Worm (Caenorhabditis elegans) whole organism, late embryonic: ENCODE measurements around the gene F57F5.3.

Source experiments
- K02D7.2 ChIP-seq: sonication (generic microtip); optimal IDR thresholded peaks from 2 replicates; lab custom pipeline; 2017; ENCODE audit warnings: mild to moderate bottlenecking, missing genetic modification characterization, missing compliant biosample characterization
- K09A11.1 ChIP-seq: sonication (generic microtip); optimal IDR thresholded peaks from 2 replicates; lab custom pipeline; 2017; ENCODE audit warnings: antibody characterized with exemption, mild to moderate bottlenecking, missing genetic modification characterization, missing compliant biosample characterization; ENCODE audit not compliant: insufficient read depth
- T23F11.4 ChIP-seq: fragments of 200-800 bp; sonication (Bioruptor generic); optimal IDR thresholded peaks from 2 replicates; lab custom pipeline; 2018; ENCODE audit warnings: mild to moderate bottlenecking, missing genetic modification characterization, missing compliant biosample characterization
- Y22D7AL.16 ChIP-seq: sonication (generic microtip); optimal IDR thresholded peaks from 2 replicates; lab custom pipeline; 2016; ENCODE audit warnings: missing genetic modification characterization, missing compliant biosample characterization
- ahr-1 ChIP-seq: sonication (generic microtip); optimal IDR thresholded peaks from 2 replicates; lab custom pipeline; 2016; ENCODE audit warnings: missing genetic modification characterization, missing compliant biosample characterization
- ama-1 ChIP-seq: fragments of 150-350 bp; optimal IDR thresholded peaks from 2 replicates; lab custom pipeline; 2014
- ceh-2 ChIP-seq: sonication (generic microtip); optimal IDR thresholded peaks from 2 replicates; lab custom pipeline; 2016; ENCODE audit warnings: missing genotype, missing genetic modification characterization, missing compliant biosample characterization
- ceh-22 ChIP-seq: sonication (generic microtip); optimal IDR thresholded peaks from 2 replicates; lab custom pipeline; 2017; ENCODE audit warnings: missing biosample characterization, missing genetic modification characterization
- ceh-24 ChIP-seq: sonication (generic microtip); optimal IDR thresholded peaks from 2 replicates; lab custom pipeline; 2016; ENCODE audit warnings: mild to moderate bottlenecking, missing genetic modification characterization, missing compliant biosample characterization
- ceh-30 ChIP-seq: fragments of 150-350 bp; optimal IDR thresholded peaks from 2 replicates; lab custom pipeline; 2014; ENCODE audit warnings: missing biosample characterization, missing genetic modification characterization
- ceh-31 ChIP-seq: sonication (generic microtip); optimal IDR thresholded peaks from 2 replicates; lab custom pipeline; 2016; ENCODE audit warnings: missing genetic modification characterization, missing compliant biosample characterization
- ceh-45 ChIP-seq: fragments of 200-800 bp; sonication (Bioruptor generic); IDR thresholded peaks from 2 replicates; pipeline ENCODE4 v1.3.6; 2022; ENCODE audit warnings: missing genetic modification reagents, missing genetic modification characterization, missing compliant biosample characterization
- ceh-6 ChIP-seq: fragments of 200-800 bp; sonication (Bioruptor generic); optimal IDR thresholded peaks from 2 replicates; lab custom pipeline; 2018; ENCODE audit warnings: mild to moderate bottlenecking, missing genetic modification characterization, missing compliant biosample characterization
- che-1 ChIP-seq: sonication (generic microtip); optimal IDR thresholded peaks from 2 replicates; lab custom pipeline; 2016; ENCODE audit warnings: mild to moderate bottlenecking, missing genetic modification characterization, missing compliant biosample characterization
- dve-1 ChIP-seq: sonication (generic microtip); optimal IDR thresholded peaks from 2 replicates; lab custom pipeline; 2017; ENCODE audit warnings: antibody characterized with exemption, mild to moderate bottlenecking, missing genetic modification characterization, missing compliant biosample characterization
- eyg-1 ChIP-seq: sonication (generic microtip); optimal IDR thresholded peaks from 2 replicates; lab custom pipeline; 2016; ENCODE audit warnings: missing genotype, missing genetic modification characterization, missing compliant biosample characterization
- hlh-8 ChIP-seq: sonication (generic microtip); optimal IDR thresholded peaks from 2 replicates; lab custom pipeline; 2016; ENCODE audit warnings: missing genotype, missing genetic modification characterization, missing compliant biosample characterization
- lim-6 ChIP-seq: sonication (generic microtip); optimal IDR thresholded peaks from 2 replicates; lab custom pipeline; 2016; ENCODE audit warnings: missing genetic modification characterization, missing compliant biosample characterization
- madf-2 ChIP-seq: sonication (generic microtip); optimal IDR thresholded peaks from 2 replicates; lab custom pipeline; 2017; ENCODE audit warnings: missing genetic modification characterization, missing compliant biosample characterization
- nfya-1 ChIP-seq: sonication (generic microtip); optimal IDR thresholded peaks from 2 replicates; lab custom pipeline; 2017; ENCODE audit warnings: missing genetic modification characterization, mild to moderate bottlenecking, missing compliant biosample characterization, antibody characterized with exemption, moderate library complexity
- nhr-11 ChIP-seq: fragments of 150-350 bp; optimal IDR thresholded peaks from 2 replicates; lab custom pipeline; 2014; ENCODE audit warnings: missing biosample characterization, missing genetic modification characterization
- nhr-232 ChIP-seq: sonication (generic microtip); optimal IDR thresholded peaks from 2 replicates; lab custom pipeline; 2016; ENCODE audit warnings: missing genetic modification characterization, missing compliant biosample characterization
- pag-3 ChIP-seq: sonication (generic microtip); optimal IDR thresholded peaks from 2 replicates; lab custom pipeline; 2016; ENCODE audit warnings: missing compliant biosample characterization, missing genetic modification characterization, borderline replicate concordance
- pat-9 ChIP-seq: fragments of 200-800 bp; sonication (Bioruptor generic); optimal IDR thresholded peaks from 2 replicates; lab custom pipeline; 2018; ENCODE audit warnings: mild to moderate bottlenecking, missing genetic modification characterization, moderate library complexity, missing compliant biosample characterization
- pha-2 ChIP-seq: sonication (generic microtip); optimal IDR thresholded peaks from 2 replicates; lab custom pipeline; 2017; ENCODE audit warnings: mild to moderate bottlenecking, missing genetic modification characterization, missing compliant biosample characterization
- pha-4 ChIP-seq: fragments of 150-350 bp; optimal IDR thresholded peaks from 2 replicates; lab custom pipeline; 2018; ENCODE audit warnings: missing biosample characterization, missing genetic modification reagents, missing genetic modification characterization
- pros-1 ChIP-seq: fragments of 150-350 bp; optimal IDR thresholded peaks from 2 replicates; lab custom pipeline; 2014; ENCODE audit warnings: missing biosample characterization, missing genetic modification reagents, missing genetic modification characterization
- ref-2 ChIP-seq: sonication (generic microtip); optimal IDR thresholded peaks from 2 replicates; lab custom pipeline; 2016; ENCODE audit warnings: missing genetic modification characterization, missing compliant biosample characterization
- rnt-1 ChIP-seq: sonication (generic microtip); optimal IDR thresholded peaks from 2 replicates; lab custom pipeline; 2016; ENCODE audit warnings: missing genetic modification characterization, missing compliant biosample characterization
- sdc-2 ChIP-seq: sonication (generic microtip); optimal IDR thresholded peaks from 2 replicates; lab custom pipeline; 2016; ENCODE audit warnings: missing genotype, missing genetic modification characterization, missing compliant biosample characterization
- sox-2 ChIP-seq: fragments of 200-800 bp; sonication (Bioruptor generic); IDR thresholded peaks from 2 replicates; pipeline ENCODE4 v1.3.6; 2022; ENCODE audit warnings: missing genetic modification reagents, missing genetic modification characterization, missing compliant biosample characterization
- ttx-3 ChIP-seq: sonication (generic microtip); optimal IDR thresholded peaks from 2 replicates; lab custom pipeline; 2016; ENCODE audit warnings: missing genetic modification reagents, missing genetic modification characterization, missing compliant biosample characterization
- unc-3 ChIP-seq, 2 experiments: fragments of 200-800 bp in 1 of 2; sonication (Bioruptor generic) in 1 of 2; sonication (generic microtip) in 1 of 2; conservative IDR thresholded peaks in 1 of 2; optimal IDR thresholded peaks in 1 of 2; 2 replicates each; pipeline versions ENCODE4 v1.3.6 to Lab custom; 2016 to 2022; ENCODE audit warnings: missing compliant biosample characterization in 2 of 2, missing genetic modification characterization in 2 of 2, missing genetic modification reagents in 1 of 2
- unc-42 ChIP-seq: sonication (generic microtip); optimal IDR thresholded peaks from 2 replicates; lab custom pipeline; 2016; ENCODE audit warnings: missing genotype, missing genetic modification characterization, missing compliant biosample characterization

F57F5.3 gene

ce11 chrV:12036129-12036528 lies 29.7 kb upstream of the F57F5.3 start:
- no peak for TF ChIP-seq K02D7.2
- TF ChIP-seq ceh-31 (tag; lab: Kevin White, UChicago) = peak; percentile 20
- TF ChIP-seq pros-1 = no peak
- TF ChIP-seq sox-2 (GFP tag; lab: Robert Waterston, UW) = peak; percentile 18; the same call in 1 of the 2 replicates
- peak; percentile 23 for TF ChIP-seq unc-42 (tag; lab: Kevin White, UChicago)

ce11 chrV:12033841-12034240 lies 27.4 kb upstream of the F57F5.3 start:
- no peak for TF ChIP-seq pha-4 (tag; lab: Kevin White, UChicago)
- peak; percentile 62 for TF ChIP-seq unc-42 (tag; lab: Kevin White, UChicago)
- no peak for TF ChIP-seq che-1 (tag; lab: Kevin White, UChicago)
- TF ChIP-seq, all 69 proteins: peak for 1

ce11 chrV:12032060-12032459 lies 25.7 kb upstream of the F57F5.3 start, which contains the start of gene pkc-1:
Gene pkc-1 (minus strand): TSS chrV:12032160.
- TF ChIP-seq ama-1 (lab: Kevin White, UChicago) (no peak), lim-6 (no peak), ceh-2 (tag; lab: Kevin White, UChicago) (no peak), madf-2 (no peak), pros-1 (no peak), ceh-30 (no peak), pha-4 (tag; lab: Kevin White, UChicago) (no peak), unc-42 (tag; lab: Kevin White, UChicago) (no peak), ceh-31 (tag; lab: Kevin White, UChicago) (no peak), che-1 (tag; lab: Kevin White, UChicago) (no peak), eyg-1 (tag; lab: Kevin White, UChicago) (no peak), nfya-1 (no peak), sdc-2 (tag; lab: Kevin White, UChicago) (no peak), pha-2 (tag; lab: Kevin White, UChicago) (no peak), sox-2 (GFP tag; lab: Robert Waterston, UW) (no peak), ceh-22 (no peak), nhr-232 (tag; lab: Kevin White, UChicago) (no peak), K09A11.1 (tag; lab: Kevin White, UChicago) (no peak), ceh-45 (GFP tag; lab: Robert Waterston, UW) (no peak), ceh-6 (GFP tag; lab: Kevin White, UChicago) (no peak)

- no peak for TF ChIP-seq ceh-24
- no peak for TF ChIP-seq ceh-31 (tag; lab: Kevin White, UChicago)
- TF ChIP-seq ref-2 (tag; lab: Kevin White, UChicago) = no peak
- no peak for TF ChIP-seq ttx-3 (tag; lab: Kevin White, UChicago)
- no peak for TF ChIP-seq T23F11.4 (GFP tag; lab: Kevin White, UChicago)
- TF ChIP-seq hlh-8 (tag; lab: Kevin White, UChicago) = no peak
- no peak for TF ChIP-seq Y22D7AL.16
- TF ChIP-seq nhr-232 (tag; lab: Kevin White, UChicago) = no peak
- no peak for TF ChIP-seq pat-9 (tag; lab: Kevin White, UChicago)
- no peak for TF ChIP-seq ahr-1 (tag; lab: Kevin White, UChicago)
- no peak for TF ChIP-seq rnt-1
- no peak for TF ChIP-seq ceh-2 (tag; lab: Kevin White, UChicago)
- TF ChIP-seq pha-4 (tag; lab: Kevin White, UChicago) = no peak
- no peak for TF ChIP-seq ceh-22
- TF ChIP-seq nhr-11 (tag; lab: Kevin White, UChicago) = no peak
- TF ChIP-seq unc-3 (GFP tag; conservative IDR thresholded peaks at IDR 0.05; lab: Robert Waterston, UW) = no peak
- no peak for TF ChIP-seq unc-3 (tag; optimal IDR thresholded peaks at IDR 0.05; lab: Kevin White, UChicago)
- no peak for TF ChIP-seq dve-1 (tag; lab: Kevin White, UChicago)
- no peak for TF ChIP-seq ceh-6 (GFP tag; lab: Kevin White, UChicago)
- TF ChIP-seq pag-3 (tag; lab: Kevin White, UChicago) = no peak
Observed at ce11 chrV:12028151-12028550, 21.8 kb upstream of the F57F5.3 start.
